Fruit fly (Drosophila melanogaster) whole organism, prepupa: ENCODE data around the gene CG3036.

Source experiments
- CG3919 ChIP-seq: fragments of 200-800 bp; sonication (Bioruptor generic); optimal IDR thresholded peaks from 3 replicates; lab custom pipeline; 2016; ENCODE audit warnings: missing biosample characterization, missing genetic modification characterization
- net ChIP-seq: fragments of 200-800 bp; sonication (Bioruptor generic); optimal IDR thresholded peaks from 3 replicates; lab custom pipeline; 2016; ENCODE audit warnings: missing biosample characterization, missing genetic modification characterization
- ss ChIP-seq, 2 experiments: fragments of 200-800 bp; sonication (Bioruptor generic); optimal IDR thresholded peaks; 2 replicates in 1 of 2; 3 replicates in 1 of 2; lab custom pipeline; 2017 to 2018; ENCODE audit warnings: mild to moderate bottlenecking in 2 of 2, missing biosample characterization in 2 of 2, missing genetic modification characterization in 2 of 2, moderate library complexity in 1 of 2

- TF ChIP-seq ss (GFP tag; optimal IDR thresholded peaks at IDR 0.05; lab: Kevin White, UChicago): no peak
- TF ChIP-seq net (GFP tag; lab: Kevin White, UChicago): no peak
- no peak for TF ChIP-seq CG3919 (GFP tag; lab: Kevin White, UChicago)
Observed at dm6 chr2L:4937060-4937459, 45.1 kb downstream of the CG3036 start, which contains the start of gene Sgs1.
